Worm (Caenorhabditis elegans) whole organism, late embryonic: ENCODE data around the gene F59B2.3.
A peak's percentile ranks its signal among the peaks of the same experiment; 100 is the strongest.

Experiments
- C38D4.7 ChIP-seq: fragments of 200-800 bp; sonication (Bioruptor generic); optimal IDR thresholded peaks from 2 replicates; lab custom pipeline; 2018; ENCODE audit warnings: mild to moderate bottlenecking, missing genetic modification characterization, moderate library complexity, missing compliant biosample characterization
- F13H6.1 ChIP-seq: sonication (generic microtip); optimal IDR thresholded peaks from 2 replicates; lab custom pipeline; 2016; ENCODE audit warnings: missing genetic modification characterization, missing compliant biosample characterization
- K02D7.2 ChIP-seq: sonication (generic microtip); optimal IDR thresholded peaks from 2 replicates; lab custom pipeline; 2017; ENCODE audit warnings: mild to moderate bottlenecking, missing genetic modification characterization, missing compliant biosample characterization
- K09A11.1 ChIP-seq: sonication (generic microtip); optimal IDR thresholded peaks from 2 replicates; lab custom pipeline; 2017; ENCODE audit warnings: antibody characterized with exemption, mild to moderate bottlenecking, missing genetic modification characterization, missing compliant biosample characterization; ENCODE audit not compliant: insufficient read depth
- Y22D7AL.16 ChIP-seq: sonication (generic microtip); optimal IDR thresholded peaks from 2 replicates; lab custom pipeline; 2016; ENCODE audit warnings: missing genetic modification characterization, missing compliant biosample characterization
- ahr-1 ChIP-seq: sonication (generic microtip); optimal IDR thresholded peaks from 2 replicates; lab custom pipeline; 2016; ENCODE audit warnings: missing genetic modification characterization, missing compliant biosample characterization
- ceh-19 ChIP-seq: fragments of 200-800 bp; sonication (Bioruptor generic); optimal IDR thresholded peaks from 2 replicates; lab custom pipeline; 2018; ENCODE audit warnings: mild to moderate bottlenecking, missing genetic modification characterization, missing compliant biosample characterization
- ceh-22 ChIP-seq: sonication (generic microtip); optimal IDR thresholded peaks from 2 replicates; lab custom pipeline; 2017; ENCODE audit warnings: missing biosample characterization, missing genetic modification characterization
- ceh-30 ChIP-seq: fragments of 150-350 bp; optimal IDR thresholded peaks from 2 replicates; lab custom pipeline; 2014; ENCODE audit warnings: missing biosample characterization, missing genetic modification characterization
- ceh-31 ChIP-seq: sonication (generic microtip); optimal IDR thresholded peaks from 2 replicates; lab custom pipeline; 2016; ENCODE audit warnings: missing genetic modification characterization, missing compliant biosample characterization
- ceh-34 ChIP-seq: sonication (generic microtip); optimal IDR thresholded peaks from 2 replicates; lab custom pipeline; 2016; ENCODE audit warnings: mild to moderate bottlenecking, missing genetic modification characterization, missing compliant biosample characterization
- ceh-48 ChIP-seq: sonication (generic microtip); optimal IDR thresholded peaks from 2 replicates; lab custom pipeline; 2016; ENCODE audit warnings: missing genetic modification characterization, inconsistent platforms, missing compliant biosample characterization
- ceh-9 ChIP-seq: sonication (generic microtip); optimal IDR thresholded peaks from 2 replicates; lab custom pipeline; 2016; ENCODE audit warnings: mild to moderate bottlenecking, missing genetic modification characterization, inconsistent platforms, missing compliant biosample characterization
- dve-1 ChIP-seq: sonication (generic microtip); optimal IDR thresholded peaks from 2 replicates; lab custom pipeline; 2017; ENCODE audit warnings: antibody characterized with exemption, mild to moderate bottlenecking, missing genetic modification characterization, missing compliant biosample characterization
- elt-2 ChIP-seq: sonication (generic microtip); optimal IDR thresholded peaks from 2 replicates; lab custom pipeline; 2016; ENCODE audit warnings: missing genetic modification reagents, missing genetic modification characterization, missing compliant biosample characterization
- elt-4 ChIP-seq: sonication (generic microtip); optimal IDR thresholded peaks from 2 replicates; lab custom pipeline; 2016; ENCODE audit warnings: missing genetic modification characterization, missing compliant biosample characterization
- eyg-1 ChIP-seq: sonication (generic microtip); optimal IDR thresholded peaks from 2 replicates; lab custom pipeline; 2016; ENCODE audit warnings: missing genotype, missing genetic modification characterization, missing compliant biosample characterization
- fax-1 ChIP-seq: sonication (generic microtip); optimal IDR thresholded peaks from 2 replicates; lab custom pipeline; 2016; ENCODE audit warnings: missing genotype, missing genetic modification characterization, missing compliant biosample characterization
- fkh-6 ChIP-seq: sonication (generic microtip); optimal IDR thresholded peaks from 2 replicates; lab custom pipeline; 2016; ENCODE audit warnings: missing genetic modification characterization, missing compliant biosample characterization
- hlh-15 ChIP-seq: sonication (generic microtip); optimal IDR thresholded peaks from 2 replicates; lab custom pipeline; 2016; ENCODE audit warnings: missing genetic modification characterization, missing compliant biosample characterization
- lim-6 ChIP-seq: sonication (generic microtip); optimal IDR thresholded peaks from 2 replicates; lab custom pipeline; 2016; ENCODE audit warnings: missing genetic modification characterization, missing compliant biosample characterization
- madf-2 ChIP-seq: sonication (generic microtip); optimal IDR thresholded peaks from 2 replicates; lab custom pipeline; 2017; ENCODE audit warnings: missing genetic modification characterization, missing compliant biosample characterization
- nfya-1 ChIP-seq: sonication (generic microtip); optimal IDR thresholded peaks from 2 replicates; lab custom pipeline; 2017; ENCODE audit warnings: missing genetic modification characterization, mild to moderate bottlenecking, missing compliant biosample characterization, antibody characterized with exemption, moderate library complexity
- nhr-232 ChIP-seq: sonication (generic microtip); optimal IDR thresholded peaks from 2 replicates; lab custom pipeline; 2016; ENCODE audit warnings: missing genetic modification characterization, missing compliant biosample characterization
- odd-2 ChIP-seq: sonication (generic microtip); optimal IDR thresholded peaks from 2 replicates; lab custom pipeline; 2017; ENCODE audit warnings: antibody characterized with exemption, mild to moderate bottlenecking, missing genetic modification characterization, missing compliant biosample characterization
- pag-3 ChIP-seq: sonication (generic microtip); optimal IDR thresholded peaks from 2 replicates; lab custom pipeline; 2016; ENCODE audit warnings: missing compliant biosample characterization, missing genetic modification characterization, borderline replicate concordance
- pha-2 ChIP-seq: sonication (generic microtip); optimal IDR thresholded peaks from 2 replicates; lab custom pipeline; 2017; ENCODE audit warnings: mild to moderate bottlenecking, missing genetic modification characterization, missing compliant biosample characterization
- pha-4 ChIP-seq: fragments of 150-350 bp; optimal IDR thresholded peaks from 2 replicates; lab custom pipeline; 2018; ENCODE audit warnings: missing biosample characterization, missing genetic modification reagents, missing genetic modification characterization
- pros-1 ChIP-seq: fragments of 150-350 bp; optimal IDR thresholded peaks from 2 replicates; lab custom pipeline; 2014; ENCODE audit warnings: missing biosample characterization, missing genetic modification reagents, missing genetic modification characterization
- sdc-2 ChIP-seq: sonication (generic microtip); optimal IDR thresholded peaks from 2 replicates; lab custom pipeline; 2016; ENCODE audit warnings: missing genotype, missing genetic modification characterization, missing compliant biosample characterization
- sox-4 ChIP-seq: sonication (generic microtip); optimal IDR thresholded peaks from 2 replicates; lab custom pipeline; 2017; ENCODE audit warnings: mild to moderate bottlenecking, missing genetic modification characterization, inconsistent platforms, missing compliant biosample characterization
- tbx-2 ChIP-seq: sonication (generic microtip); optimal IDR thresholded peaks from 2 replicates; lab custom pipeline; 2016; ENCODE audit warnings: missing genetic modification characterization, missing compliant biosample characterization
- tbx-7 ChIP-seq: sonication (generic microtip); optimal IDR thresholded peaks from 2 replicates; lab custom pipeline; 2016; ENCODE audit warnings: missing genotype, missing genetic modification characterization, missing compliant biosample characterization
- ttx-3 ChIP-seq: sonication (generic microtip); optimal IDR thresholded peaks from 2 replicates; lab custom pipeline; 2016; ENCODE audit warnings: missing genetic modification reagents, missing genetic modification characterization, missing compliant biosample characterization
- unc-3 ChIP-seq, 2 experiments: fragments of 200-800 bp in 1 of 2; sonication (Bioruptor generic) in 1 of 2; sonication (generic microtip) in 1 of 2; conservative IDR thresholded peaks in 1 of 2; optimal IDR thresholded peaks in 1 of 2; 2 replicates each; pipeline versions ENCODE4 v1.3.6 to Lab custom; 2016 to 2022; ENCODE audit warnings: missing compliant biosample characterization in 2 of 2, missing genetic modification characterization in 2 of 2, missing genetic modification reagents in 1 of 2
- unc-55 ChIP-seq: sonication (generic microtip); optimal IDR thresholded peaks from 2 replicates; lab custom pipeline; 2017; ENCODE audit warnings: missing biosample characterization, missing genetic modification reagents, missing genetic modification characterization
- unc-86 ChIP-seq: sonication (generic microtip); optimal IDR thresholded peaks from 2 replicates; lab custom pipeline; 2016; ENCODE audit warnings: missing genetic modification characterization, missing compliant biosample characterization

Gene F59B2.3

ce11 chrIII:8988061-8988460, 11.5 kb downstream of the F59B2.3 start:
- no peak for TF ChIP-seq ceh-22
- TF ChIP-seq pag-3 (tag; lab: Kevin White, UChicago): no peak
- no peak for TF ChIP-seq K09A11.1 (tag; lab: Kevin White, UChicago)
- TF ChIP-seq sdc-2 (tag; lab: Kevin White, UChicago): no peak
- TF ChIP-seq nhr-232 (tag; lab: Kevin White, UChicago): no peak
- TF ChIP-seq hlh-15 (tag; lab: Kevin White, UChicago): no peak
- TF ChIP-seq C38D4.7 (GFP tag; lab: Kevin White, UChicago): no peak
- TF ChIP-seq fax-1 (tag; lab: Kevin White, UChicago): no peak
- no peak for TF ChIP-seq unc-55 (GFP tag; lab: Kevin White, UChicago)
- TF ChIP-seq ceh-19 (GFP tag; lab: Kevin White, UChicago): no peak
- TF ChIP-seq pha-2 (tag; lab: Kevin White, UChicago): no peak
- TF ChIP-seq ttx-3 (tag; lab: Kevin White, UChicago): no peak

ce11 chrIII:8986872-8987271, 12.7 kb downstream of the F59B2.3 start:
- TF ChIP-seq tbx-2 (tag; lab: Kevin White, UChicago) (no peak), ceh-48 (no peak), ceh-34 (tag; lab: Kevin White, UChicago) (peak; percentile 25), lim-6 (tag; lab: Kevin White, UChicago) (no peak), ceh-31 (tag; lab: Kevin White, UChicago) (no peak), elt-2 (tag; lab: Kevin White, UChicago) (peak; percentile 32), pros-1 (tag; lab: Kevin White, UChicago) (no peak), pha-4 (tag; lab: Kevin White, UChicago) (no peak), odd-2 (tag; lab: Kevin White, UChicago) (no peak), sox-4 (tag; lab: Kevin White, UChicago) (no peak), ceh-9 (tag; lab: Kevin White, UChicago) (no peak), nfya-1 (tag; lab: Kevin White, UChicago) (no peak), unc-86 (no peak), tbx-7 (tag; lab: Kevin White, UChicago) (no peak), Y22D7AL.16 (tag; lab: Kevin White, UChicago) (no peak), eyg-1 (tag; lab: Kevin White, UChicago) (no peak)

ce11 chrIII:8985965-8986364, 13.6 kb downstream of the F59B2.3 start:
- no peak for TF ChIP-seq dve-1
- TF ChIP-seq madf-2 (tag; lab: Kevin White, UChicago): no peak
- no peak for TF ChIP-seq fkh-6 (tag; lab: Kevin White, UChicago)
- TF ChIP-seq ceh-34 (tag; lab: Kevin White, UChicago): no peak
- no peak for TF ChIP-seq F13H6.1
- TF ChIP-seq hlh-15 (tag; lab: Kevin White, UChicago): no peak
- no peak for TF ChIP-seq elt-4 (tag; lab: Kevin White, UChicago)
- no peak for TF ChIP-seq unc-55 (GFP tag; lab: Kevin White, UChicago)
- TF ChIP-seq unc-3 (GFP tag; conservative IDR thresholded peaks at IDR 0.05; lab: Robert Waterston, UW): no peak
- TF ChIP-seq unc-3 (tag; optimal IDR thresholded peaks at IDR 0.05; lab: Kevin White, UChicago): no peak
- TF ChIP-seq sox-4 (tag; lab: Kevin White, UChicago): no peak
- TF ChIP-seq lim-6 (tag; lab: Kevin White, UChicago): no peak
- TF ChIP-seq tbx-2 (tag; lab: Kevin White, UChicago): no peak
- TF ChIP-seq Y22D7AL.16 (tag; lab: Kevin White, UChicago): no peak
- no peak for TF ChIP-seq K02D7.2 (tag; lab: Kevin White, UChicago)
- TF ChIP-seq pag-3 (tag; lab: Kevin White, UChicago): no peak
- no peak for TF ChIP-seq ceh-30 (tag; lab: Kevin White, UChicago)
- TF ChIP-seq ahr-1 (tag; lab: Kevin White, UChicago): no peak
- TF ChIP-seq, all 69 proteins: peak for 0
